Worm (Caenorhabditis elegans): ENCODE measurements around the gene iff-1.

iff-1 gene

DNA sequence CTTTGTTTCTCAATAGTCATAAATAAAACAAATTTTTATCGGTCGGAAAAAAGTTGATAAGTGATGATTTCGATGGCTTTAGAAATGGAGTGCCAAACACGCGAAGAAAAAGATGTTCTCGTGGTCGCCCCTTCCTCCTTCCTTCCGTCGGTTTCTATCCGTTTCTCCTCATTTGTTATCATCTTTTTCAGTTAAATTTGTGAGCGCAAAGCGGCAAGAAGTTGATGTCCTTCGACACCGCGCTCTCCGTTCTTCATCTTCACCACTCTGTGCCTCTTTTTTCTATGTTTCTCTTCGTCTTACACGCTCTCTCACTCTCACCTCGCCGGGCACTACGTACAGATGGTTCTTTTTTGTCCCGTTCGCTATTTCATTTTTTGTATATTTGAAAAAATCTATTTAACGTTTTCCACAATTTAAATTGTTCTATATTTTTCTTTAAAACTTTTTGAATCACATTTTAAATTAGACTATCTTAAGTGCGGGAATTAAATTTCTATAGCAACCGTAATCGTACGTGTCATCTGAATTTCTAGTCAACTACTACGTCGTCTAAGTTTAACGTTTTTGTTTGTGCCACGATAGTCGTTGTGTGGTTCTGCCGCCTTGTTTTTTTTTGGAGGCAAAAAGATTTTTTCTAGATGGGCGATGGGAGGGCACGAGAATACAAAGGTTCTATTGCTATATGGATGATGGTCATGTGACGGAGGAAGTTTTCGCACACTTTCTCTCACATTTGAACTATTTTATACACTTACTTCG is 48.2 kb downstream of the iff-1 start:
- TF ChIP-seq cebp-1 (GFP tag; IDR thresholded peaks at IDR 0.05) (no peak), cebp-1 (tag; optimal IDR thresholded peaks at IDR 0.05) (peak; percentile 1), zfh-2 (GFP tag; conservative IDR thresholded peaks at IDR 0.05) (0 out of 2 replicates have a peak, but pooled peaks have one; percentile 27), K11D2.4 (GFP tag; IDR thresholded peaks at IDR 0.05) (no peak), Y67H2A.10 (GFP tag; conservative IDR thresholded peaks at IDR 0.05) (no peak), egl-18 (GFP tag; IDR thresholded peaks at IDR 0.05) (no peak), lin-54 (GFP tag; optimal IDR thresholded peaks at IDR 0.05) (no peak), F10E7.11 (tag; optimal IDR thresholded peaks at IDR 0.05) (no peak), K12H6.12 (tag; optimal IDR thresholded peaks at IDR 0.05) (peak; percentile 2), bed-1 (GFP tag; IDR thresholded peaks at IDR 0.05) (no peak), B0019.2 (GFP tag; conservative IDR thresholded peaks at IDR 0.05) (no peak), nhr-80 (tag; optimal IDR thresholded peaks at IDR 0.05) (peak; percentile 32), hmg-1.2 (GFP tag; IDR thresholded peaks at IDR 0.05) (peak; percentile 53; the same call in 1 of the 2 replicates), egl-44 (GFP tag; IDR thresholded peaks at IDR 0.05) (no peak)

- no peak for TF ChIP-seq die-1 (tag; optimal IDR thresholded peaks at IDR 0.05)
- TF ChIP-seq F37B4.10 (GFP tag; IDR thresholded peaks at IDR 0.05): no peak
- no peak for TF ChIP-seq ekl-4 (GFP tag; IDR thresholded peaks at IDR 0.05)
- TF ChIP-seq ztf-25 (GFP tag; IDR thresholded peaks at IDR 0.05): no peak
- no peak for TF ChIP-seq madf-10 (tag; optimal IDR thresholded peaks at IDR 0.05)
- no peak for TF ChIP-seq lsy-27 (tag; optimal IDR thresholded peaks at IDR 0.05; ENCODE audit: borderline replicate concordance, insufficient read depth)
- TF ChIP-seq cebp-1 (GFP tag; IDR thresholded peaks at IDR 0.05): no peak
- TF ChIP-seq cebp-1 (tag; optimal IDR thresholded peaks at IDR 0.05): no peak
- no peak for TF ChIP-seq nfya-2 (GFP tag; IDR thresholded peaks at IDR 0.05)
- TF ChIP-seq ztf-28 (GFP tag; IDR thresholded peaks at IDR 0.05): no peak
- TF ChIP-seq bed-2 (GFP tag; IDR thresholded peaks at IDR 0.05): no peak
- no peak for TF ChIP-seq hmg-1.2 (GFP tag; IDR thresholded peaks at IDR 0.05)
These were observed 49.1 kb downstream of the iff-1 start for ce11 chrIII:9697886-9698285.

- TF ChIP-seq bed-2 (GFP tag; IDR thresholded peaks at IDR 0.05) (no peak), pbrm-1 (GFP tag; IDR thresholded peaks at IDR 0.05) (no peak), F23B12.7 (tag; optimal IDR thresholded peaks at IDR 0.05; ENCODE audit: insufficient read depth) (no peak), ztf-6 (GFP tag; IDR thresholded peaks at IDR 0.05) (no peak), nhr-90 (tag; optimal IDR thresholded peaks at IDR 0.05) (no peak), D2030.7 (GFP tag; IDR thresholded peaks at IDR 0.05) (no peak), madf-10 (tag; optimal IDR thresholded peaks at IDR 0.05) (no peak), cebp-1 (GFP tag; IDR thresholded peaks at IDR 0.05) (no peak), cebp-1 (tag; optimal IDR thresholded peaks at IDR 0.05) (peak; percentile 58), nhr-80 (tag; optimal IDR thresholded peaks at IDR 0.05) (peak; percentile 97), F57C9.4 (tag; optimal IDR thresholded peaks at IDR 0.05) (no peak), bed-1 (GFP tag; IDR thresholded peaks at IDR 0.05) (no peak), ceh-40 (GFP tag; IDR thresholded peaks at IDR 0.05) (no peak), ceh-79 (tag; optimal IDR thresholded peaks at IDR 0.05) (no peak), F37B4.10 (GFP tag; IDR thresholded peaks at IDR 0.05) (no peak), Y95B8A.8 (GFP tag; IDR thresholded peaks at IDR 0.05) (no peak), attf-5 (GFP tag; optimal IDR thresholded peaks at IDR 0.05) (peak; percentile 38), him-1 (tag; optimal IDR thresholded peaks at IDR 0.05) (no peak), egl-18 (GFP tag; IDR thresholded peaks at IDR 0.05) (no peak), ets-4 (GFP tag; optimal IDR thresholded peaks at IDR 0.05) (peak; percentile 4), ztf-25 (GFP tag; IDR thresholded peaks at IDR 0.05) (no peak), Y53G8AR.9 (GFP tag; conservative IDR thresholded peaks at IDR 0.05) (0 out of 2 replicates have a peak, but pooled peaks have one; percentile 35), akir-1 (GFP tag; optimal IDR thresholded peaks at IDR 0.05) (no peak), ceh-27 (GFP tag; optimal IDR thresholded peaks at IDR 0.05) (peak; percentile 5), mcd-1 (GFP tag; IDR thresholded peaks at IDR 0.05) (0 out of 2 replicates have a peak, but pooled peaks have one; percentile 38), ztf-22 (GFP tag; optimal IDR thresholded peaks at IDR 0.05) (no peak), madf-6 (GFP tag; IDR thresholded peaks at IDR 0.05) (no peak), dox-1 (GFP tag; IDR thresholded peaks at IDR 0.05) (peak; percentile 78), dpff-1 (tag; optimal IDR thresholded peaks at IDR 0.05) (no peak), C06A6.2 (GFP tag; conservative IDR thresholded peaks at IDR 0.05) (no peak)
These were observed 49.7 kb downstream of the iff-1 start for ce11 chrIII:9697323-9697722.

All from whole organism, young adult.